Fruit fly (Drosophila melanogaster) S2 (cell line): Measurements from ENCODE around the gene Uqcc1.

Source experiments
- CG8478 ChIP-seq: fragments of >200 bp; optimal IDR thresholded peaks from 2 replicates; lab custom pipeline; 2018
- CTCF ChIP-seq, 2 experiments: fragments of >200 bp; optimal IDR thresholded peaks; 2 replicates each; lab custom pipeline; 2018

dm6 chr3L:6976601-6977140 lies 18.8 kb upstream of the Uqcc1 start:
- no peak for TF ChIP-seq CG8478 (lab: Kevin White, UChicago)
- no peak for TF ChIP-seq CTCF (optimal IDR thresholded peaks at IDR 0.05; lab: Kevin White, UChicago)
